Worm (Caenorhabditis elegans) whole organism, L2 larva: Measurements from ENCODE around the gene hxk-3.

ENCODE experiments used
- R02D3.7 ChIP-seq: fragments of 150-350 bp; optimal IDR thresholded peaks from 2 replicates; lab custom pipeline; 2014; ENCODE audit warnings: missing biosample characterization, missing genetic modification characterization
- alr-1 ChIP-seq: fragments of 150-350 bp; optimal IDR thresholded peaks from 2 replicates; lab custom pipeline; 2014; ENCODE audit warnings: missing biosample characterization, missing genetic modification characterization
- ceh-16 ChIP-seq: fragments of 150-350 bp; optimal IDR thresholded peaks from 2 replicates; lab custom pipeline; 2014; ENCODE audit warnings: missing biosample characterization, missing genetic modification characterization
- egl-27 ChIP-seq: sonication (generic microtip); optimal IDR thresholded peaks from 3 replicates; lab custom pipeline; 2017; ENCODE audit warnings: missing biosample characterization, missing genetic modification reagents, missing genetic modification characterization
- lin-13 ChIP-seq: fragments of 150-350 bp; optimal IDR thresholded peaks from 2 replicates; lab custom pipeline; 2014; ENCODE audit warnings: missing biosample characterization, missing genetic modification reagents, missing genetic modification characterization
- mbf-1 ChIP-seq: sonication (generic microtip); optimal IDR thresholded peaks from 2 replicates; lab custom pipeline; 2017; ENCODE audit warnings: missing biosample characterization, missing genetic modification characterization
- nhr-11 ChIP-seq: fragments of 150-350 bp; optimal IDR thresholded peaks from 2 replicates; lab custom pipeline; 2014; ENCODE audit warnings: missing biosample characterization, missing genetic modification characterization
- skn-1 ChIP-seq: sonication (generic microtip); optimal IDR thresholded peaks from 2 replicates; lab custom pipeline; 2017; ENCODE audit warnings: missing biosample characterization, missing genetic modification characterization
- sma-3 ChIP-seq: sonication (generic microtip); optimal IDR thresholded peaks from 2 replicates; lab custom pipeline; 2016; ENCODE audit warnings: missing genetic modification reagents, missing genetic modification characterization, missing compliant biosample characterization
- snpc-4 ChIP-seq: fragments of 150-350 bp; optimal IDR thresholded peaks from 2 replicates; lab custom pipeline; 2014; ENCODE audit warnings: missing biosample characterization, missing genetic modification characterization
- ztf-4 ChIP-seq: fragments of 150-350 bp; optimal IDR thresholded peaks from 2 replicates; lab custom pipeline; 2014; ENCODE audit warnings: missing biosample characterization, missing genetic modification characterization

DNA sequence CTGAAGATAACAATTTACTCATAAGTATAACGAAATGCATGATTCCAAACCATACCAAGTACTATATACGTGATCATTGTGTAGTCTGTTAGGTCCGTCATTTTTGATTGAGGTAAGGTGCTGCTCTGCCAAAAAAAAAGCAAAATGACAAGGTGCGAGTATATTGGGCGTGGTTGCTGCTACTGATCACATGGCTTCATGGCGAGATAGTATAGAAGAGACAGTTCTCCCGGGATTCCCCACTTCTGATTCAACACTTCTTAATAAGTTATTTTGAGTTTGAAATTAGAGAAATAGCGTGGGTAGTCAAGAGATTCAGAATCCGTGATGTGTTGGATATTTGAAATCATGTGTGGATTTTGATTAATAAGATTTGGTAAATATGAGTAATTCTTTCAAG lies 23.8 kb downstream of the hxk-3 start, which contains the start of gene K03H6.4:
- TF ChIP-seq egl-27 (no peak), ztf-4 (tag; lab: Kevin White, UChicago) (no peak), lin-13 (GFP tag; lab: Kevin White, UChicago) (no peak), alr-1 (no peak), mbf-1 (tag; lab: Kevin White, UChicago) (no peak), nhr-11 (tag; lab: Kevin White, UChicago) (no peak), ceh-16 (tag; lab: Kevin White, UChicago) (no peak), snpc-4 (tag; lab: Kevin White, UChicago) (no peak), sma-3 (GFP tag; lab: Kevin White, UChicago) (no peak), R02D3.7 (tag; lab: Kevin White, UChicago) (no peak), skn-1 (no peak)
